Worm (Caenorhabditis elegans): ENCODE results near the gene wdr-4.

ce11 chrIII:6722208-6722679, 3.3 kb upstream of the wdr-4 start, which contains the start of the genes bath-41 and F37A4.2:
- TF ChIP-seq zag-1 (tag; optimal IDR thresholded peaks at IDR 0.05), result no peak
- TF ChIP-seq snpc-4 (tag; optimal IDR thresholded peaks at IDR 0.05), result no peak
- TF ChIP-seq tbx-2 (tag; optimal IDR thresholded peaks at IDR 0.05), result no peak
- TF ChIP-seq ceh-82 (tag; optimal IDR thresholded peaks at IDR 0.05), result no peak
- no peak for TF ChIP-seq eor-1 (tag; optimal IDR thresholded peaks at IDR 0.05)
- no peak for TF ChIP-seq ama-1 (optimal IDR thresholded peaks at IDR 0.05)
- TF ChIP-seq unc-62 (GFP tag; optimal IDR thresholded peaks at IDR 0.05), result no peak
- TF ChIP-seq lin-39 (tag; optimal IDR thresholded peaks at IDR 0.05), result no peak

Measured in whole organism, L3 larva.